Worm (Caenorhabditis elegans) whole organism, L1 larva: ENCODE results near the gene C10C6.3.

Source experiments
- C16A3.4 ChIP-seq: fragments of 150-350 bp; optimal IDR thresholded peaks from 2 replicates; lab custom pipeline; 2014; ENCODE audit warnings: missing biosample characterization, missing genetic modification characterization
- C34B4.2 ChIP-seq: sonication (generic microtip); optimal IDR thresholded peaks from 2 replicates; lab custom pipeline; 2017; ENCODE audit warnings: mild to moderate bottlenecking, missing genetic modification characterization, missing compliant biosample characterization
- Y116A8C.19 ChIP-seq: sonication (generic microtip); optimal IDR thresholded peaks from 2 replicates; lab custom pipeline; 2016; ENCODE audit warnings: missing compliant biosample characterization, missing genetic modification characterization, borderline replicate concordance
- aha-1 ChIP-seq: fragments of 150-350 bp; optimal IDR thresholded peaks from 2 replicates; lab custom pipeline; 2014; ENCODE audit warnings: missing biosample characterization, missing genetic modification characterization
- alr-1 ChIP-seq: fragments of 200-800 bp; sonication (Bioruptor generic); optimal IDR thresholded peaks from 2 replicates; lab custom pipeline; 2018; ENCODE audit warnings: borderline replicate concordance, mild to moderate bottlenecking, missing genetic modification characterization, missing compliant biosample characterization
- aly-2 ChIP-seq: fragments of 150-350 bp; optimal IDR thresholded peaks from 2 replicates; lab custom pipeline; 2014; ENCODE audit warnings: missing biosample characterization, missing genetic modification characterization
- ama-1 ChIP-seq: fragments of 150-350 bp; optimal IDR thresholded peaks from 2 replicates; lab custom pipeline; 2014
- blmp-1 ChIP-seq: fragments of 150-350 bp; optimal IDR thresholded peaks from 2 replicates; lab custom pipeline; 2014; ENCODE audit warnings: missing biosample characterization, missing genetic modification characterization
- ceh-63 ChIP-seq: fragments of 200-800 bp; sonication (Bioruptor generic); optimal IDR thresholded peaks from 2 replicates; lab custom pipeline; 2018; ENCODE audit warnings: mild to moderate bottlenecking, missing genetic modification characterization, missing compliant biosample characterization
- ceh-82 ChIP-seq, 3 experiments: fragments of 150-350 bp in 1 of 3; sonication (generic microtip) in 2 of 3; optimal IDR thresholded peaks; 2 replicates each; lab custom pipeline; 2014 to 2017; ENCODE audit warnings: missing biosample characterization in 3 of 3, missing genetic modification characterization in 3 of 3
- ceh-88 ChIP-seq: fragments of 200-800 bp; sonication (Bioruptor generic); IDR thresholded peaks from 2 replicates; pipeline ENCODE4 v1.3.6; 2022; ENCODE audit warnings: missing genetic modification characterization, missing compliant biosample characterization
- ceh-90 ChIP-seq: sonication (generic microtip); optimal IDR thresholded peaks from 2 replicates; lab custom pipeline; 2016; ENCODE audit warnings: missing genetic modification characterization, missing compliant biosample characterization
- dpl-1 ChIP-seq, 3 experiments: fragments of 150-350 bp in 2 of 3; sonication (generic microtip) in 1 of 3; optimal IDR thresholded peaks; 2 replicates each; lab custom pipeline; 2014 to 2017; ENCODE audit warnings: missing biosample characterization in 3 of 3, missing genetic modification characterization in 3 of 3, missing genetic modification reagents in 3 of 3
- dsc-1 ChIP-seq: sonication (generic microtip); optimal IDR thresholded peaks from 2 replicates; lab custom pipeline; 2016; ENCODE audit warnings: mild to moderate bottlenecking, missing genetic modification characterization, missing compliant biosample characterization
- egl-27 ChIP-seq, 2 experiments: fragments of 150-350 bp in 1 of 2; sonication (generic microtip); optimal IDR thresholded peaks; 3 replicates each; lab custom pipeline; 2017 to 2018; ENCODE audit warnings: missing biosample characterization in 2 of 2, missing genetic modification characterization in 2 of 2, missing genetic modification reagents in 2 of 2
- elt-2 ChIP-seq: sonication (generic microtip); optimal IDR thresholded peaks from 2 replicates; lab custom pipeline; 2016; ENCODE audit warnings: missing genetic modification characterization, mild to moderate bottlenecking, inconsistent platforms, missing compliant biosample characterization, missing genetic modification reagents
- fkh-10 ChIP-seq: sonication (generic microtip); optimal IDR thresholded peaks from 2 replicates; lab custom pipeline; 2017; ENCODE audit warnings: missing biosample characterization, missing genetic modification reagents, missing genetic modification characterization
- fkh-4 ChIP-seq: sonication (generic microtip); optimal IDR thresholded peaks from 2 replicates; lab custom pipeline; 2016; ENCODE audit warnings: missing compliant biosample characterization, missing genetic modification characterization, borderline replicate concordance
- fkh-8 ChIP-seq: sonication (generic microtip); optimal IDR thresholded peaks from 2 replicates; lab custom pipeline; 2016; ENCODE audit warnings: mild to moderate bottlenecking, missing genetic modification characterization, missing compliant biosample characterization
- fos-1 ChIP-seq: fragments of 150-350 bp; optimal IDR thresholded peaks from 2 replicates; lab custom pipeline; 2014; ENCODE audit warnings: missing biosample characterization, missing genetic modification characterization
- grh-1 ChIP-seq: fragments of 200-800 bp; sonication (Bioruptor generic); IDR thresholded peaks from 2 replicates; pipeline ENCODE4 v1.3.6; 2022; ENCODE audit warnings: missing genetic modification reagents, missing genetic modification characterization, missing compliant biosample characterization
- hlh-17 ChIP-seq: fragments of 200-800 bp; sonication (Bioruptor generic); optimal IDR thresholded peaks from 2 replicates; lab custom pipeline; 2018; ENCODE audit warnings: missing genetic modification characterization, mild to moderate bottlenecking, missing compliant biosample characterization, moderate library complexity, borderline replicate concordance
- hlh-4 ChIP-seq: sonication (generic microtip); optimal IDR thresholded peaks from 2 replicates; lab custom pipeline; 2016; ENCODE audit warnings: mild to moderate bottlenecking, missing genetic modification characterization, missing compliant biosample characterization
- irx-1 ChIP-seq: sonication (generic microtip); optimal IDR thresholded peaks from 2 replicates; lab custom pipeline; 2016; ENCODE audit warnings: missing genetic modification characterization, missing compliant biosample characterization
- jun-1 ChIP-seq: fragments of 150-350 bp; optimal IDR thresholded peaks from 2 replicates; lab custom pipeline; 2014; ENCODE audit warnings: missing biosample characterization, missing genetic modification reagents, missing genetic modification characterization
- lin-13 ChIP-seq: fragments of 150-350 bp; optimal IDR thresholded peaks from 2 replicates; lab custom pipeline; 2014; ENCODE audit warnings: missing biosample characterization, missing genetic modification reagents, missing genetic modification characterization
- lin-14 ChIP-seq: fragments of 200-800 bp; sonication (Bioruptor generic); optimal IDR thresholded peaks from 2 replicates; lab custom pipeline; 2018; ENCODE audit warnings: mild to moderate bottlenecking, missing genetic modification characterization, moderate library complexity, missing compliant biosample characterization
- lin-15B ChIP-seq: fragments of 150-350 bp; sonication (generic microtip); optimal IDR thresholded peaks from 3 replicates; lab custom pipeline; 2014; ENCODE audit warnings: missing biosample characterization, missing genetic modification characterization
- lir-3 ChIP-seq: sonication (generic microtip); optimal IDR thresholded peaks from 2 replicates; lab custom pipeline; 2016; ENCODE audit warnings: mild to moderate bottlenecking, missing genetic modification characterization, moderate library complexity, missing compliant biosample characterization; ENCODE audit not compliant: poor library complexity
- lsy-2 ChIP-seq, 2 experiments: fragments of 150-350 bp; optimal IDR thresholded peaks; 2 replicates each; lab custom pipeline; 2014; ENCODE audit warnings: missing biosample characterization in 2 of 2, missing genetic modification characterization in 2 of 2
- mab-9 ChIP-seq: fragments of 200-800 bp; sonication (Bioruptor generic); IDR thresholded peaks from 2 replicates; pipeline ENCODE4 v1.3.6; 2022; ENCODE audit warnings: missing genetic modification reagents, missing genetic modification characterization, missing compliant biosample characterization
- mef-2 ChIP-seq: fragments of 150-350 bp; optimal IDR thresholded peaks from 2 replicates; lab custom pipeline; 2014; ENCODE audit warnings: missing biosample characterization, missing genetic modification characterization
- nhr-28 ChIP-seq: fragments of 150-350 bp; optimal IDR thresholded peaks from 2 replicates; lab custom pipeline; 2014; ENCODE audit warnings: missing biosample characterization, missing genetic modification characterization
- nhr-77 ChIP-seq: fragments of 150-350 bp; optimal IDR thresholded peaks from 2 replicates; lab custom pipeline; 2014; ENCODE audit warnings: missing biosample characterization, missing genetic modification characterization
- nhr-90 ChIP-seq: sonication (generic microtip); optimal IDR thresholded peaks from 2 replicates; lab custom pipeline; 2016; ENCODE audit warnings: mild to moderate bottlenecking, missing genetic modification characterization, missing compliant biosample characterization; ENCODE audit not compliant: poor library complexity
- pag-3 ChIP-seq: sonication (generic microtip); optimal IDR thresholded peaks from 2 replicates; lab custom pipeline; 2017; ENCODE audit warnings: missing genetic modification characterization, mild to moderate bottlenecking, missing compliant biosample characterization, antibody characterized with exemption, borderline replicate concordance; ENCODE audit not compliant: insufficient read depth
- pax-3 ChIP-seq: fragments of 200-800 bp; sonication (Bioruptor generic); optimal IDR thresholded peaks from 2 replicates; lab custom pipeline; 2018; ENCODE audit warnings: mild to moderate bottlenecking, missing genetic modification characterization, moderate library complexity, missing compliant biosample characterization
- pqm-1 ChIP-seq: sonication (generic microtip); optimal IDR thresholded peaks from 3 replicates; lab custom pipeline; 2017; ENCODE audit warnings: missing biosample characterization, missing genetic modification characterization
- skn-1 ChIP-seq: fragments of 150-350 bp; optimal IDR thresholded peaks from 2 replicates; lab custom pipeline; 2014; ENCODE audit warnings: missing biosample characterization, missing genetic modification characterization
- snpc-4 ChIP-seq: fragments of 150-350 bp; optimal IDR thresholded peaks from 2 replicates; lab custom pipeline; 2014; ENCODE audit warnings: missing biosample characterization, missing genetic modification characterization
- sox-4 ChIP-seq: sonication (generic microtip); optimal IDR thresholded peaks from 2 replicates; lab custom pipeline; 2016; ENCODE audit warnings: missing genetic modification characterization, missing compliant biosample characterization
- sptf-1 ChIP-seq: fragments of 150-350 bp; optimal IDR thresholded peaks from 2 replicates; lab custom pipeline; 2014; ENCODE audit warnings: missing biosample characterization, missing genetic modification characterization
- tbx-2 ChIP-seq: sonication (generic microtip); optimal IDR thresholded peaks from 2 replicates; lab custom pipeline; 2016; ENCODE audit warnings: missing genetic modification characterization, missing compliant biosample characterization
- tlp-1 ChIP-seq: fragments of 150-350 bp; optimal IDR thresholded peaks from 2 replicates; lab custom pipeline; 2014; ENCODE audit warnings: missing biosample characterization, missing genetic modification characterization
- unc-30 ChIP-seq: sonication (generic microtip); optimal IDR thresholded peaks from 2 replicates; lab custom pipeline; 2017; ENCODE audit warnings: missing biosample characterization, missing genetic modification characterization
- unc-62 ChIP-seq: fragments of 150-350 bp; optimal IDR thresholded peaks from 2 replicates; lab custom pipeline; 2014; ENCODE audit warnings: missing biosample characterization, missing genetic modification reagents, missing genetic modification characterization
- unc-98 ChIP-seq: fragments of 200-800 bp; sonication (Bioruptor generic); IDR thresholded peaks from 2 replicates; pipeline ENCODE4 v1.3.6; 2022; ENCODE audit warnings: missing genetic modification characterization, missing compliant biosample characterization
- ztf-11 ChIP-seq, 2 experiments: sonication (generic microtip); optimal IDR thresholded peaks; 2 replicates each; lab custom pipeline; 2016 to 2017; ENCODE audit warnings: missing genetic modification characterization in 2 of 2, missing biosample characterization in 1 of 2, missing compliant biosample characterization in 1 of 2

The C10C6.3 gene

ce11 chrIV:11433709-11434108 lies 31.3 kb downstream of the C10C6.3 start (continued):
- TF ChIP-seq lin-13 (GFP tag; lab: Kevin White, UChicago) (peak; percentile 45), ceh-88 (GFP tag; lab: Robert Waterston, UW) (no peak), sox-4 (tag; lab: Kevin White, UChicago) (no peak), pag-3 (peak; percentile 59), mab-9 (GFP tag; lab: Robert Waterston, UW) (no peak), nhr-28 (tag; lab: Kevin White, UChicago) (no peak), fkh-8 (tag; lab: Kevin White, UChicago) (peak; percentile 44), hlh-17 (GFP tag; lab: Kevin White, UChicago) (no peak), unc-30 (tag; lab: Kevin White, UChicago) (no peak), nhr-77 (tag; lab: Kevin White, UChicago) (peak; percentile 42), pqm-1 (tag; lab: Kevin White, UChicago) (no peak), unc-98 (GFP tag; lab: Robert Waterston, UW) (no peak), ama-1 (lab: Kevin White, UChicago) (no peak), Y116A8C.19 (tag; lab: Kevin White, UChicago) (no peak), fos-1 (peak; percentile 21), unc-62 (GFP tag; lab: Kevin White, UChicago) (no peak), C16A3.4 (tag; lab: Kevin White, UChicago) (peak; percentile 38), blmp-1 (tag; lab: Kevin White, UChicago) (no peak), nhr-90 (tag; lab: Kevin White, UChicago) (peak; percentile 44), fkh-10 (GFP tag; lab: Kevin White, UChicago) (peak; percentile 57), hlh-4 (tag; lab: Kevin White, UChicago) (no peak), aly-2 (tag; lab: Kevin White, UChicago) (peak; percentile 58), fkh-4 (tag; lab: Kevin White, UChicago) (no peak), grh-1 (GFP tag; lab: Robert Waterston, UW) (no peak), egl-27 (tag; optimal IDR thresholded peaks at IDR 0.05; lab: Kevin White, UChicago) (no peak), aha-1 (tag; lab: Kevin White, UChicago) (peak; percentile 20), pax-3 (tag; lab: Kevin White, UChicago) (no peak), ceh-90 (tag; lab: Kevin White, UChicago) (no peak), tbx-2 (tag; lab: Kevin White, UChicago) (peak; percentile 71), dpl-1 (GFP tag; optimal IDR thresholded peaks at IDR 0.05; lab: Kevin White, UChicago) (peak; percentile 66 to 76 (median 73)), ceh-63 (GFP tag; lab: Kevin White, UChicago) (no peak), ceh-82 (tag; optimal IDR thresholded peaks at IDR 0.05; lab: Kevin White, UChicago) (peak; percentile 60 to 87 (median 87)), lin-15B (peak; percentile 1), skn-1 (tag; lab: Kevin White, UChicago) (peak; percentile 65), lir-3 (no peak), alr-1 (no peak)

ce11 chrIV:11431448-11431847 lies 33.6 kb downstream of the C10C6.3 start:
- TF ChIP-seq lin-14 (GFP tag; lab: Kevin White, UChicago) (peak; percentile 30), snpc-4 (tag; lab: Kevin White, UChicago) (no peak), sptf-1 (tag; lab: Kevin White, UChicago) (no peak)

- no peak for TF ChIP-seq C34B4.2 (tag; lab: Kevin White, UChicago)
- TF ChIP-seq ztf-11 (tag; optimal IDR thresholded peaks at IDR 0.05; lab: Kevin White, UChicago): no peak
- TF ChIP-seq mab-9 (GFP tag; lab: Robert Waterston, UW): no peak
- TF ChIP-seq pag-3: no peak
- peak; percentile 17 for TF ChIP-seq fkh-8 (tag; lab: Kevin White, UChicago)
- TF ChIP-seq tlp-1 (tag; lab: Kevin White, UChicago): no peak
- TF ChIP-seq jun-1 (tag; lab: Kevin White, UChicago): no peak
- no peak for TF ChIP-seq irx-1 (tag; lab: Kevin White, UChicago)
- TF ChIP-seq hlh-4 (tag; lab: Kevin White, UChicago): no peak
- TF ChIP-seq mef-2 (tag; lab: Kevin White, UChicago): no peak
- TF ChIP-seq snpc-4 (tag; lab: Kevin White, UChicago): no peak
- peak; percentile 20 for TF ChIP-seq dsc-1
- TF ChIP-seq lsy-2 (tag; optimal IDR thresholded peaks at IDR 0.05; lab: Kevin White, UChicago): no peak
- no peak for TF ChIP-seq pqm-1 (tag; lab: Kevin White, UChicago)
- TF ChIP-seq nhr-28 (tag; lab: Kevin White, UChicago): no peak
- TF ChIP-seq pax-3 (tag; lab: Kevin White, UChicago): no peak
- no peak for TF ChIP-seq elt-2
Measured at ce11 chrIV:11425442-11425841, 39.6 kb downstream of the C10C6.3 start, which contains the start of gene kin-4. Gene kin-4, plus strand, starts transcription at chrIV:11425742.
